Worm (Caenorhabditis elegans): ENCODE results near the gene F45E1.5.

DNA sequence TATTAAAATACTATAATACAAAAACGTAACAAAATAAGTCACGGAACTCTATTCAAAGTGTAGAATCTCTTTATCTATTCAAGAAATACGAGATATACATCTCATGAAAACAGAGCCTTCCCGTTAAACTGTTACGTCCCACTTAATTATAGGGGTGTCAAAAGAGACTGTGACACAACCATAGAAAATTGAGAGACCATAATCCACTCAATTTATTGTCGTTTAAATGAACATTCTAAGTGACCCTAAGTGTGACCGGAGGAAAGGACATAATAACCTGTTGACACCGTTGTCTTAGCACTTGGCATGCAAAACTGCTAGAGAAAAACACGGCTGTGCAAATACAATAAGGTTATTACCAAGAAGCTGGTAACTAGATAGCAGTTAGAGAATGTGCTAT is 8.0 kb upstream of the F45E1.5 start:
- TF ChIP-seq klf-2 (GFP tag; conservative IDR thresholded peaks at IDR 0.05) (no peak), T22C8.4 (GFP tag; IDR thresholded peaks at IDR 0.05) (no peak), ztf-23 (GFP tag; IDR thresholded peaks at IDR 0.05) (no peak)
